Worm (Caenorhabditis elegans) whole organism, L1 larva: ENCODE data around the gene srx-73.

ENCODE experiments used
- elt-2 ChIP-seq: sonication (generic microtip); optimal IDR thresholded peaks from 2 replicates; lab custom pipeline; 2016; ENCODE audit warnings: missing genetic modification characterization, mild to moderate bottlenecking, inconsistent platforms, missing compliant biosample characterization, missing genetic modification reagents
- nhr-11 ChIP-seq: fragments of 150-350 bp; optimal IDR thresholded peaks from 2 replicates; lab custom pipeline; 2014; ENCODE audit warnings: missing biosample characterization, missing genetic modification characterization
- nhr-12 ChIP-seq: sonication (generic microtip); optimal IDR thresholded peaks from 2 replicates; lab custom pipeline; 2017; ENCODE audit warnings: missing biosample characterization, missing genetic modification characterization
- nhr-76 ChIP-seq: sonication (generic microtip); optimal IDR thresholded peaks from 2 replicates; lab custom pipeline; 2017; ENCODE audit warnings: missing biosample characterization, missing genetic modification characterization
- pag-3 ChIP-seq: sonication (generic microtip); optimal IDR thresholded peaks from 2 replicates; lab custom pipeline; 2017; ENCODE audit warnings: missing genetic modification characterization, mild to moderate bottlenecking, missing compliant biosample characterization, antibody characterized with exemption, borderline replicate concordance; ENCODE audit not compliant: insufficient read depth
- zag-1 ChIP-seq: fragments of 150-350 bp; optimal IDR thresholded peaks from 2 replicates; lab custom pipeline; 2014; ENCODE audit warnings: missing biosample characterization, missing genetic modification characterization

DNA sequence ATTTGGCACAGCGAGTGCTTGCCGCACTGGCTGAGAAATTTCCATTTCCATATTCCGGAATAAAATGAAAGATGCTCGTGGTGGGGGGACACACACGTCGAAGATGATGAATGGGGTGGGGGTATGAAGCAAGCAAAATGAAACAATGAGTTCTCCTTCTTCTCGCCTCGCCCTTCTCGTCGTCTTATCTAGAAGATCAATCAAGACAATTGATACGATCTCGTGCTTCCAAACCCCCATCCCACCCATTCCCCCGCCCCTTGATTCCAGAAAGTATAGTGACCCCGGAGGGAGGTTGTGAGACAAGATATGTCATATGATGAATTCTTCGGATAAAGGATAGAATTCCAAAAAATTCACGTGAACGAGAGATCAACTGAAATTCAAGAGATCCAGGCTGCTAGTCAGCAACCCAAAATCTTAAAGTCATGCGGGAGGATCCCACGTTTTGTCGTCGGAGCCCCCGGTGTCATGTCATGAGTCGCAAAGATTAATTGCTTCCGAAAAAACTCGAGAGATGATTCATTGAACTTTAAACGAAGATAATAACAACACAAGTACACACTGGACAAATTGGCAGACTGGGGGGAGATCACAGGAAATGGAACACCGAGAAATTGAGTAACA lies 29.0 kb upstream of the srx-73 start:
- TF ChIP-seq nhr-11 (tag; lab: Kevin White, UChicago) (peak; percentile 55), zag-1 (tag; lab: Kevin White, UChicago) (no peak), nhr-76 (tag; lab: Kevin White, UChicago) (no peak), elt-2 (tag; lab: Kevin White, UChicago) (no peak), nhr-12 (tag; lab: Kevin White, UChicago) (no peak), pag-3 (tag; lab: Kevin White, UChicago) (no peak)
